Fruit fly (Drosophila melanogaster): ENCODE data around the gene Ubx.
A peak's percentile ranks its signal among the peaks of the same experiment; 100 is the strongest.

The Ubx gene

dm6 chr3R:16646952-16647715 lies 87.1 kb downstream of the Ubx start, which contains the start of the genes CG10324 and CCT3 (continued):
- peak in 2 of 3 experiments; percentile 74 to 89 for TF ChIP-seq lola (GFP tag; optimal IDR thresholded peaks at IDR 0.05)
- TF ChIP-seq CG10462 (GFP tag; optimal IDR thresholded peaks at IDR 0.05) = peak; percentile 11
- peak; percentile 54 for TF ChIP-seq al (GFP tag; IDR thresholded peaks at IDR 0.05)
- TF ChIP-seq seq (GFP tag; IDR thresholded peaks at IDR 0.05) = peak; percentile 40; the same call in 1 of the 2 replicates
- TF ChIP-seq Poxn (GFP tag; IDR thresholded peaks at IDR 0.05) = no peak
- TF ChIP-seq Hey (tag; optimal IDR thresholded peaks at IDR 0.05) = no peak
- TF ChIP-seq CoRest (tag; optimal IDR thresholded peaks at IDR 0.05) = peak; percentile 87
- peak; percentile 72 for TF ChIP-seq CG3281 (GFP tag; optimal IDR thresholded peaks at IDR 0.05)
- no peak for TF ChIP-seq pita (GFP tag; optimal IDR thresholded peaks at IDR 0.05)
- no peak for TF ChIP-seq eyg (GFP tag; optimal IDR thresholded peaks at IDR 0.05)
- TF ChIP-seq Mrtf (GFP tag; IDR thresholded peaks at IDR 0.05) = no peak
- TF ChIP-seq Usf (GFP tag; optimal IDR thresholded peaks at IDR 0.05) = peak; percentile 9
- TF ChIP-seq CG10543 (GFP tag; optimal IDR thresholded peaks at IDR 0.05) = peak; percentile 82
- TF ChIP-seq grn (GFP tag; optimal IDR thresholded peaks at IDR 0.05) = no peak
- TF ChIP-seq CG5953 (GFP tag; IDR thresholded peaks at IDR 0.05) = no peak
- no peak for TF ChIP-seq CG2889 (GFP tag; IDR thresholded peaks at IDR 0.05)
- peak; percentile 67; the same call in 2 of the 3 replicates for TF ChIP-seq ci (GFP tag; IDR thresholded peaks at IDR 0.05)
- no peak for TF ChIP-seq lab (GFP tag; optimal IDR thresholded peaks at IDR 0.05)
- TF ChIP-seq Antp (GFP tag; optimal IDR thresholded peaks at IDR 0.05) = no peak
- no peak for TF ChIP-seq kni (GFP tag; optimal IDR thresholded peaks at IDR 0.05)
- TF ChIP-seq CG1024 (GFP tag; IDR thresholded peaks at IDR 0.05) = peak; percentile 43; the same call in 1 of the 2 replicates
- TF ChIP-seq CG17359 (tag; optimal IDR thresholded peaks at IDR 0.05) = peak; percentile 70
- peak; percentile 22 for TF ChIP-seq Atf3 (GFP tag; optimal IDR thresholded peaks at IDR 0.05)
- peak; percentile 42 for TF ChIP-seq Nf-YB (GFP tag; optimal IDR thresholded peaks at IDR 0.05)
- no peak for TF ChIP-seq Adf1 (GFP tag; IDR thresholded peaks at IDR 0.05)
- TF ChIP-seq CrebB (tag; optimal IDR thresholded peaks at IDR 0.05) = peak; percentile 19
- no peak for TF ChIP-seq yki (optimal IDR thresholded peaks at IDR 0.05)
- peak; percentile 18 for TF ChIP-seq CG6254 (GFP tag; optimal IDR thresholded peaks at IDR 0.05)
- peak in 1 of 2 experiments; percentile 37 for TF ChIP-seq insv (GFP tag; optimal IDR thresholded peaks at IDR 0.05)
- TF ChIP-seq CG6791 (GFP tag; IDR thresholded peaks at IDR 0.05; ENCODE audit: partially characterized antibody) = peak; percentile 76
- no peak for TF ChIP-seq bigmax (GFP tag; optimal IDR thresholded peaks at IDR 0.05)
- peak; percentile 77 for TF ChIP-seq Nf-YC (tag; optimal IDR thresholded peaks at IDR 0.05)
- peak; percentile 25 for TF ChIP-seq CG13894 (tag; optimal IDR thresholded peaks at IDR 0.05)
- TF ChIP-seq CG4730 (GFP tag; IDR thresholded peaks at IDR 0.05) = no peak
- TF ChIP-seq Myb (GFP tag; optimal IDR thresholded peaks at IDR 0.05) = no peak
- TF ChIP-seq bab2 (GFP tag; optimal IDR thresholded peaks at IDR 0.05) = peak; percentile 56
- TF ChIP-seq Bteb2 (GFP tag; optimal IDR thresholded peaks at IDR 0.05) = peak; percentile 45
- TF ChIP-seq CG12236 (GFP tag; optimal IDR thresholded peaks at IDR 0.05) = no peak
- TF ChIP-seq CG8089 (GFP tag; optimal IDR thresholded peaks at IDR 0.05) = no peak
- peak; percentile 79 for TF ChIP-seq Meics (GFP tag; optimal IDR thresholded peaks at IDR 0.05)
- peak; percentile 55 for TF ChIP-seq row (GFP tag; IDR thresholded peaks at IDR 0.05)
- TF ChIP-seq CG43689 (GFP tag; IDR thresholded peaks at IDR 0.05) = no peak
- no peak for TF ChIP-seq Stat92E (GFP tag; optimal IDR thresholded peaks at IDR 0.05)

Measured in whole organism, embryonic.